Worm (Caenorhabditis elegans) whole organism, midembryonic: Measurements from ENCODE around the gene C06H5.12.

Experiments
- T22C8.4 ChIP-seq: fragments of 200-800 bp; sonication (Bioruptor generic); IDR thresholded peaks from 2 replicates; pipeline ENCODE4 v1.3.6; 2022; ENCODE audit warnings: missing genetic modification characterization, missing compliant biosample characterization
- cog-1 ChIP-seq: sonication (generic microtip); optimal IDR thresholded peaks from 2 replicates; lab custom pipeline; 2016; ENCODE audit warnings: missing genetic modification characterization, missing compliant biosample characterization
- flt-1 ChIP-seq: fragments of 200-800 bp; sonication (Bioruptor generic); IDR thresholded peaks from 2 replicates; pipeline ENCODE4 v1.3.6; 2022; ENCODE audit warnings: missing genetic modification characterization, missing compliant biosample characterization
- klf-2 ChIP-seq: fragments of 200-800 bp; sonication (Bioruptor generic); conservative IDR thresholded peaks from 2 replicates; pipeline ENCODE4 v1.3.6; 2022; ENCODE audit warnings: missing genetic modification reagents, missing genetic modification characterization, missing compliant biosample characterization
- med-1 ChIP-seq: sonication (generic microtip); optimal IDR thresholded peaks from 2 replicates; lab custom pipeline; 2017; ENCODE audit warnings: missing genetic modification characterization, mild to moderate bottlenecking, missing compliant biosample characterization, antibody characterized with exemption, missing genetic modification reagents; ENCODE audit not compliant: insufficient read depth
- ref-1 ChIP-seq: fragments of 200-800 bp; sonication (Bioruptor generic); conservative IDR thresholded peaks from 2 replicates; pipeline ENCODE4 v1.3.6; 2022; ENCODE audit warnings: missing genetic modification reagents, missing genetic modification characterization, missing compliant biosample characterization
- tab-1 ChIP-seq: fragments of 200-800 bp; sonication (Bioruptor generic); IDR thresholded peaks from 2 replicates; pipeline ENCODE4 v1.3.6; 2022; ENCODE audit warnings: missing genetic modification characterization, missing compliant biosample characterization
- ztf-23 ChIP-seq: fragments of 200-800 bp; sonication (Bioruptor generic); IDR thresholded peaks from 2 replicates; pipeline ENCODE4 v1.3.6; 2022; ENCODE audit warnings: missing genetic modification reagents, missing genetic modification characterization, missing compliant biosample characterization
- ztf-29 ChIP-seq: fragments of 200-800 bp; sonication (Bioruptor generic); IDR thresholded peaks from 2 replicates; pipeline ENCODE4 v1.3.6; 2022; ENCODE audit warnings: missing genetic modification reagents, missing genetic modification characterization, missing compliant biosample characterization

DNA sequence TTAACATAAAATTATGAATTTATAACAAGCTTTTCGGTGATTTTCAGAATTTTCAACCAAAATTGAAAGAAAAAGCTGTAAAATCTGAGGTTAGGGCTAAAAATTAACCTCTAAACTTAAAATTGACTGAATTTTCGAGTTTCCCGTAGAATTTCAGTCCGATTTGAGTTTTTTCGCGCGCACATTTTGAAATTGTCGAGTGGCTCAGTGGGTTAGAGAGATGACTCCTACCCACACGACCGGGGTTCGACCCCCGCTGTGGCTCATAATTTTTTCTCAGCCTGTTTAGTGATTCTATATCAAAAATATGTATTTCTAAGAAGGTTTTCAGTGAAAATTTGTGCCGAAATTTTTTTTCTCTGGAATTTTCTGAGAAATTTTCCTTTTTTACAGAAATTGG is 37.2 kb downstream of the C06H5.12 start:
- TF ChIP-seq med-1, result no peak
- no peak for TF ChIP-seq cog-1 (tag; lab: Kevin White, UChicago)
- TF ChIP-seq flt-1 (GFP tag; lab: Robert Waterston, UW), result no peak
- TF ChIP-seq T22C8.4 (GFP tag; lab: Robert Waterston, UW), result no peak
- no peak for TF ChIP-seq tab-1 (GFP tag; lab: Robert Waterston, UW)
- no peak for TF ChIP-seq ztf-29 (GFP tag; lab: Robert Waterston, UW)
- TF ChIP-seq ztf-23 (GFP tag; lab: Robert Waterston, UW), result no peak
- no peak for TF ChIP-seq klf-2 (GFP tag; lab: Robert Waterston, UW)
- no peak for TF ChIP-seq ref-1 (GFP tag; lab: Robert Waterston, UW)
